Worm (Caenorhabditis elegans) whole organism, midembryonic: ENCODE results near the gene T10F2.2.

ENCODE experiments used
- T22C8.4 ChIP-seq: fragments of 200-800 bp; sonication (Bioruptor generic); IDR thresholded peaks from 2 replicates; pipeline ENCODE4 v1.3.6; 2022; ENCODE audit warnings: missing genetic modification characterization, missing compliant biosample characterization
- cog-1 ChIP-seq: sonication (generic microtip); optimal IDR thresholded peaks from 2 replicates; lab custom pipeline; 2016; ENCODE audit warnings: missing genetic modification characterization, missing compliant biosample characterization
- flt-1 ChIP-seq: fragments of 200-800 bp; sonication (Bioruptor generic); IDR thresholded peaks from 2 replicates; pipeline ENCODE4 v1.3.6; 2022; ENCODE audit warnings: missing genetic modification characterization, missing compliant biosample characterization
- klf-2 ChIP-seq: fragments of 200-800 bp; sonication (Bioruptor generic); conservative IDR thresholded peaks from 2 replicates; pipeline ENCODE4 v1.3.6; 2022; ENCODE audit warnings: missing genetic modification reagents, missing genetic modification characterization, missing compliant biosample characterization
- med-1 ChIP-seq: sonication (generic microtip); optimal IDR thresholded peaks from 2 replicates; lab custom pipeline; 2017; ENCODE audit warnings: missing genetic modification characterization, mild to moderate bottlenecking, missing compliant biosample characterization, antibody characterized with exemption, missing genetic modification reagents; ENCODE audit not compliant: insufficient read depth
- ref-1 ChIP-seq: fragments of 200-800 bp; sonication (Bioruptor generic); conservative IDR thresholded peaks from 2 replicates; pipeline ENCODE4 v1.3.6; 2022; ENCODE audit warnings: missing genetic modification reagents, missing genetic modification characterization, missing compliant biosample characterization
- tab-1 ChIP-seq: fragments of 200-800 bp; sonication (Bioruptor generic); IDR thresholded peaks from 2 replicates; pipeline ENCODE4 v1.3.6; 2022; ENCODE audit warnings: missing genetic modification characterization, missing compliant biosample characterization
- ztf-23 ChIP-seq: fragments of 200-800 bp; sonication (Bioruptor generic); IDR thresholded peaks from 2 replicates; pipeline ENCODE4 v1.3.6; 2022; ENCODE audit warnings: missing genetic modification reagents, missing genetic modification characterization, missing compliant biosample characterization
- ztf-29 ChIP-seq: fragments of 200-800 bp; sonication (Bioruptor generic); IDR thresholded peaks from 2 replicates; pipeline ENCODE4 v1.3.6; 2022; ENCODE audit warnings: missing genetic modification reagents, missing genetic modification characterization, missing compliant biosample characterization

T10F2.2 gene

ce11 chrIII:5134506-5134905 is 30.6 kb downstream of the T10F2.2 start:
- no peak for TF ChIP-seq ref-1 (GFP tag; lab: Robert Waterston, UW)
- no peak for TF ChIP-seq klf-2 (GFP tag; lab: Robert Waterston, UW)
- no peak for TF ChIP-seq flt-1 (GFP tag; lab: Robert Waterston, UW)
- no peak for TF ChIP-seq med-1 (GFP tag; lab: Kevin White, UChicago)
- no peak for TF ChIP-seq T22C8.4
- TF ChIP-seq ztf-23 (GFP tag; lab: Robert Waterston, UW) = no peak
- TF ChIP-seq cog-1 (tag; lab: Kevin White, UChicago) = no peak
- no peak for TF ChIP-seq ztf-29 (GFP tag; lab: Robert Waterston, UW)
- no peak for TF ChIP-seq tab-1 (GFP tag; lab: Robert Waterston, UW)

DNA sequence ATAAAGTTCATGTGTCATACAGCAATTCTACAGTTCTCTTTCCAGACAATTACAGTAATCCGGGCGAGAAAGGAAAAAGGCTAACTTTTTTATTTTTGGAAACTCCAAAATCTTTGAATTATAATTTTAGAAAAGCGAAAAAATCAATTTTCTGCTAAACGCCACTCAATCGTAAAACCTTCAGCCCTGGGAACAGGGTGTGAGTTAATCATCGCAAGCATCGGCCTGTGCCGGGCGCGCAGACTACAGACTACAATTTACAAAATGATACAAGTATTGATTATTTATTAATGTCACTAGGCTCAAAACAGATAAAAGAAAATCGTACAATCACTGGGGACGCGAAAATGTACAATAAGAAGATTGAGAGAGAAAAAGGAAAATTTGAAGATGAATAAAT is 34.5 kb downstream of the T10F2.2 start:
- no peak for TF ChIP-seq flt-1 (GFP tag; lab: Robert Waterston, UW)
- no peak for TF ChIP-seq klf-2 (GFP tag; lab: Robert Waterston, UW)
- TF ChIP-seq ztf-29 (GFP tag; lab: Robert Waterston, UW) = no peak
- TF ChIP-seq tab-1 (GFP tag; lab: Robert Waterston, UW) = no peak
- no peak for TF ChIP-seq T22C8.4
- no peak for TF ChIP-seq med-1 (GFP tag; lab: Kevin White, UChicago)
- no peak for TF ChIP-seq cog-1 (tag; lab: Kevin White, UChicago)
- TF ChIP-seq ref-1 (GFP tag; lab: Robert Waterston, UW) = no peak
- no peak for TF ChIP-seq ztf-23 (GFP tag; lab: Robert Waterston, UW)

ce11 chrIII:5129261-5129660 is 35.9 kb downstream of the T10F2.2 start:
- no peak for TF ChIP-seq flt-1 (GFP tag; lab: Robert Waterston, UW)
- TF ChIP-seq tab-1 (GFP tag; lab: Robert Waterston, UW) = no peak
- no peak for TF ChIP-seq ztf-29 (GFP tag; lab: Robert Waterston, UW)
- no peak for TF ChIP-seq ref-1 (GFP tag; lab: Robert Waterston, UW)

ce11 chrIII:5126988-5127387 is 38.1 kb downstream of the T10F2.2 start:
- TF ChIP-seq med-1 (GFP tag; lab: Kevin White, UChicago) (no peak), ztf-29 (GFP tag; lab: Robert Waterston, UW) (no peak), T22C8.4 (no peak), cog-1 (tag; lab: Kevin White, UChicago) (no peak), ref-1 (GFP tag; lab: Robert Waterston, UW) (no peak), flt-1 (GFP tag; lab: Robert Waterston, UW) (no peak), tab-1 (GFP tag; lab: Robert Waterston, UW) (no peak), klf-2 (GFP tag; lab: Robert Waterston, UW) (no peak), ztf-23 (GFP tag; lab: Robert Waterston, UW) (no peak)

ce11 chrIII:5125759-5126158 is 39.4 kb downstream of the T10F2.2 start:
- TF ChIP-seq T22C8.4 (no peak), klf-2 (GFP tag; lab: Robert Waterston, UW) (no peak), tab-1 (GFP tag; lab: Robert Waterston, UW) (no peak), flt-1 (GFP tag; lab: Robert Waterston, UW) (no peak), med-1 (GFP tag; lab: Kevin White, UChicago) (no peak), cog-1 (tag; lab: Kevin White, UChicago) (no peak), ref-1 (GFP tag; lab: Robert Waterston, UW) (no peak), ztf-29 (GFP tag; lab: Robert Waterston, UW) (no peak), ztf-23 (GFP tag; lab: Robert Waterston, UW) (no peak)

DNA sequence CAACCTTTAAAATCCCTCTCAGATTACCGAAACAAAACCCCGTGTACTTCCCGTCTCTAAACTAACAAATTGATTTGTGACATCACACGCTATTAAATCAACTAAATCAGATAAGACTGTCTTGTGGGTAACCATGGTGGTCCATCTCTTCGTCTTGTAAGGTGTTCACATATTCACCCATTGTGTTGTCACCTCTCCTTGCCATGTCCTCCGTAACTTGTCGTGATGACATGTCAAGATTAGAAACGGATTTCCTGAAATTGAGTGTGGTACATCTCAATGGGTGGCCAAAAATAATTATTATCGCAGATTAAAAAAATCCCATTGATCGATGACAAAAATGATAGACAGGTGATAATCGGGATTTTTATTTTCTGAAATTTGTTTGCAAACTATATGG is 40.7 kb downstream of the T10F2.2 start:
- TF ChIP-seq flt-1 (GFP tag; lab: Robert Waterston, UW) = no peak
- TF ChIP-seq cog-1 (tag; lab: Kevin White, UChicago) = no peak
- no peak for TF ChIP-seq ztf-29 (GFP tag; lab: Robert Waterston, UW)
- no peak for TF ChIP-seq tab-1 (GFP tag; lab: Robert Waterston, UW)
- TF ChIP-seq T22C8.4 = no peak
- TF ChIP-seq ztf-23 (GFP tag; lab: Robert Waterston, UW) = no peak
- TF ChIP-seq klf-2 (GFP tag; lab: Robert Waterston, UW) = no peak
- no peak for TF ChIP-seq ref-1 (GFP tag; lab: Robert Waterston, UW)
- TF ChIP-seq med-1 (GFP tag; lab: Kevin White, UChicago) = no peak

ce11 chrIII:5120593-5120992 is 44.5 kb downstream of the T10F2.2 start:
- TF ChIP-seq ref-1 (GFP tag; lab: Robert Waterston, UW) (no peak), T22C8.4 (no peak)

DNA sequence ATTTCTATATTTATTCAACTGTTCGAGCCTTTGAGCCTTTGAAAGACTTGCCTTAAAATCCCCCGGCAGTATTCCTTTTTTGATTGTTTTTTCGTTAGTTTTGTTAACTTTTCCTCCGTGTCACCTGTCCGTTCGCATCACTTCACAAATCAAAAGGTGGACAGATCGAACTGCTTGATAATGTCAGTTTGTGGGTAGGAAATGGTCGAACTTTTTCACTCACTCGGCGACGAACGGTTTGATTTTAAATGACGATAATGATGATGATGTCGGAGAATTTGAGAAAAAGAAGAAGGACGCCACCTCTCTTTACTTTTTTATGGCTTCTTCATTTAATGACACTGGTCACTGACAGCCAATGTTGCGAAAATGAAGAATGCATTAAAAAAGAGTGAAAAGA is 46.0 kb downstream of the T10F2.2 start:
- TF ChIP-seq T22C8.4 = no peak
- TF ChIP-seq ztf-29 (GFP tag; lab: Robert Waterston, UW) = no peak
- TF ChIP-seq ref-1 (GFP tag; lab: Robert Waterston, UW) = no peak
- TF ChIP-seq klf-2 (GFP tag; lab: Robert Waterston, UW) = no peak
- TF ChIP-seq cog-1 (tag; lab: Kevin White, UChicago) = no peak
- no peak for TF ChIP-seq ztf-23 (GFP tag; lab: Robert Waterston, UW)
